Worm (Caenorhabditis elegans) whole organism, young adult: ENCODE results near the gene C43H6.12.

Experiments
- B0019.2 ChIP-seq: fragments of 200-800 bp; sonication (Bioruptor generic); conservative IDR thresholded peaks from 2 replicates; pipeline ENCODE4 v1.3.6; 2022; ENCODE audit warnings: missing genetic modification reagents, missing genetic modification characterization, missing compliant biosample characterization
- C06A6.2 ChIP-seq: fragments of 200-800 bp; sonication (Bioruptor generic); conservative IDR thresholded peaks from 2 replicates; pipeline ENCODE4 v1.3.6; 2022; ENCODE audit warnings: missing genetic modification characterization, missing compliant biosample characterization
- F10E7.11 ChIP-seq: sonication (generic microtip); optimal IDR thresholded peaks from 2 replicates; lab custom pipeline; 2017; ENCODE audit warnings: mild to moderate bottlenecking, missing genetic modification characterization, moderate library complexity, missing compliant biosample characterization
- F39B2.1 ChIP-seq: fragments of 200-800 bp; sonication (Bioruptor generic); IDR thresholded peaks from 2 replicates; pipeline ENCODE4 v1.3.6; 2022; ENCODE audit warnings: missing genetic modification reagents, missing genetic modification characterization, missing compliant biosample characterization
- F49E8.2 ChIP-seq: sonication (generic microtip); optimal IDR thresholded peaks from 3 replicates; lab custom pipeline; 2017; ENCODE audit warnings: missing genetic modification characterization, mild to moderate bottlenecking, missing compliant biosample characterization, antibody characterized with exemption, moderate library complexity; ENCODE audit not compliant: insufficient read depth
- F52B5.7 ChIP-seq: sonication (generic microtip); optimal IDR thresholded peaks from 2 replicates; lab custom pipeline; 2016; ENCODE audit warnings: mild to moderate bottlenecking, missing genetic modification characterization, missing compliant biosample characterization
- F57C9.4 ChIP-seq: sonication (generic microtip); optimal IDR thresholded peaks from 2 replicates; lab custom pipeline; 2017; ENCODE audit warnings: mild to moderate bottlenecking, missing genetic modification characterization, missing compliant biosample characterization
- K11D2.4 ChIP-seq: fragments of 200-800 bp; sonication (Bioruptor generic); IDR thresholded peaks from 2 replicates; pipeline ENCODE4 v1.3.6; 2022; ENCODE audit warnings: missing genetic modification reagents, missing genetic modification characterization, missing compliant biosample characterization
- K12H6.12 ChIP-seq: fragments of 200-800 bp; sonication (Bioruptor generic); optimal IDR thresholded peaks from 2 replicates; lab custom pipeline; 2018; ENCODE audit warnings: mild to moderate bottlenecking, missing genetic modification characterization, missing compliant biosample characterization
- Y53G8AR.9 ChIP-seq: fragments of 200-800 bp; sonication (Bioruptor generic); conservative IDR thresholded peaks from 2 replicates; pipeline ENCODE4 v1.3.6; 2022; ENCODE audit warnings: missing genetic modification reagents, missing genetic modification characterization, missing compliant biosample characterization
- Y79H2A.3 ChIP-seq: fragments of 200-800 bp; sonication (Bioruptor generic); conservative IDR thresholded peaks from 2 replicates; pipeline ENCODE4 v1.3.6; 2022; ENCODE audit warnings: missing genetic modification reagents, missing genetic modification characterization, missing compliant biosample characterization
- aptf-2 ChIP-seq: fragments of 200-800 bp; sonication (Bioruptor generic); conservative IDR thresholded peaks from 2 replicates; pipeline ENCODE4 v1.3.6; 2022; ENCODE audit warnings: missing genetic modification reagents, missing genetic modification characterization, missing compliant biosample characterization
- athp-1 ChIP-seq: sonication (generic microtip); optimal IDR thresholded peaks from 2 replicates; lab custom pipeline; 2017; ENCODE audit warnings: mild to moderate bottlenecking, missing genetic modification characterization, missing compliant biosample characterization
- attf-5 ChIP-seq: fragments of 200-800 bp; sonication (Bioruptor generic); optimal IDR thresholded peaks from 2 replicates; lab custom pipeline; 2018; ENCODE audit warnings: mild to moderate bottlenecking, missing genetic modification characterization, missing compliant biosample characterization
- cebp-2 ChIP-seq: fragments of 200-800 bp; sonication (Bioruptor generic); IDR thresholded peaks from 2 replicates; pipeline ENCODE4 v1.3.6; 2022; ENCODE audit warnings: missing genetic modification characterization, missing compliant biosample characterization
- ceh-100 ChIP-seq: fragments of 200-800 bp; sonication (Bioruptor generic); IDR thresholded peaks from 2 replicates; pipeline ENCODE4 v1.3.6; 2022; ENCODE audit warnings: missing genetic modification reagents, missing genetic modification characterization, missing compliant biosample characterization
- ceh-58 ChIP-seq: fragments of 200-800 bp; sonication (Bioruptor generic); IDR thresholded peaks from 2 replicates; pipeline ENCODE4 v1.3.6; 2022; ENCODE audit warnings: missing genetic modification characterization, missing compliant biosample characterization
- chd-7 ChIP-seq: sonication (generic microtip); optimal IDR thresholded peaks from 2 replicates; lab custom pipeline; 2016; ENCODE audit warnings: mild to moderate bottlenecking, missing genetic modification characterization, moderate library complexity, missing compliant biosample characterization
- die-1 ChIP-seq: sonication (generic microtip); optimal IDR thresholded peaks from 2 replicates; lab custom pipeline; 2016; ENCODE audit warnings: missing genotype, mild to moderate bottlenecking, missing genetic modification characterization, missing compliant biosample characterization
- dox-1 ChIP-seq: fragments of 200-800 bp; sonication (Bioruptor generic); IDR thresholded peaks from 2 replicates; pipeline ENCODE4 v1.3.6; 2022; ENCODE audit warnings: missing genetic modification reagents, missing genetic modification characterization, missing compliant biosample characterization
- dpl-1 ChIP-seq: fragments of 150-350 bp; optimal IDR thresholded peaks from 2 replicates; lab custom pipeline; 2014; ENCODE audit warnings: missing biosample characterization, missing genetic modification reagents, missing genetic modification characterization
- efl-1 ChIP-seq: fragments of 150-350 bp; optimal IDR thresholded peaks from 2 replicates; lab custom pipeline; 2014; ENCODE audit warnings: missing biosample characterization, missing genetic modification reagents, missing genetic modification characterization
- egl-44 ChIP-seq: fragments of 200-800 bp; sonication (Bioruptor generic); IDR thresholded peaks from 2 replicates; pipeline ENCODE4 v1.3.6; 2022; ENCODE audit warnings: missing genetic modification reagents, missing genetic modification characterization, missing compliant biosample characterization
- egrh-3 ChIP-seq: fragments of 200-800 bp; sonication (Bioruptor generic); IDR thresholded peaks from 2 replicates; pipeline ENCODE4 v1.3.6; 2022; ENCODE audit warnings: missing genetic modification reagents, missing genetic modification characterization, missing compliant biosample characterization
- ekl-4 ChIP-seq: fragments of 200-800 bp; sonication (Bioruptor generic); IDR thresholded peaks from 2 replicates; pipeline ENCODE4 v1.3.6; 2022; ENCODE audit warnings: missing genetic modification reagents, missing genetic modification characterization, missing compliant biosample characterization
- ets-4 ChIP-seq: fragments of 200-800 bp; sonication (Bioruptor generic); optimal IDR thresholded peaks from 2 replicates; lab custom pipeline; 2018; ENCODE audit warnings: mild to moderate bottlenecking, missing genetic modification characterization, missing compliant biosample characterization
- fkh-3 ChIP-seq: sonication (generic microtip); optimal IDR thresholded peaks from 2 replicates; lab custom pipeline; 2016; ENCODE audit warnings: mild to moderate bottlenecking, missing genetic modification characterization, missing compliant biosample characterization
- gei-17 ChIP-seq: fragments of 200-800 bp; sonication (Bioruptor generic); optimal IDR thresholded peaks from 2 replicates; lab custom pipeline; 2018; ENCODE audit warnings: mild to moderate bottlenecking, missing genetic modification characterization, missing compliant biosample characterization
- hsf-1 ChIP-seq: fragments of 200-800 bp; sonication (Bioruptor generic); IDR thresholded peaks from 2 replicates; pipeline ENCODE4 v1.3.6; 2022; ENCODE audit warnings: missing genetic modification reagents, missing genetic modification characterization, missing compliant biosample characterization
- lag-1 ChIP-seq: fragments of 200-800 bp; sonication (Bioruptor generic); IDR thresholded peaks from 2 replicates; pipeline ENCODE4 v1.3.6; 2022; ENCODE audit warnings: missing genetic modification reagents, missing genetic modification characterization, missing compliant biosample characterization
- lin-26 ChIP-seq: fragments of 200-800 bp; sonication (Bioruptor generic); IDR thresholded peaks from 2 replicates; pipeline ENCODE4 v1.3.6; 2022; ENCODE audit warnings: missing genetic modification reagents, missing genetic modification characterization, missing compliant biosample characterization
- lin-40 ChIP-seq: sonication (generic microtip); optimal IDR thresholded peaks from 2 replicates; lab custom pipeline; 2016; ENCODE audit warnings: missing genetic modification characterization, mild to moderate bottlenecking, missing compliant biosample characterization, missing genotype, missing genetic modification reagents
- lsl-1 ChIP-seq: fragments of 200-800 bp; sonication (Bioruptor generic); optimal IDR thresholded peaks from 2 replicates; lab custom pipeline; 2018; ENCODE audit warnings: mild to moderate bottlenecking, missing genetic modification characterization, moderate library complexity, missing compliant biosample characterization
- madf-3 ChIP-seq: fragments of 200-800 bp; sonication (Bioruptor generic); IDR thresholded peaks from 2 replicates; pipeline ENCODE4 v1.3.6; 2022; ENCODE audit warnings: missing genetic modification reagents, missing genetic modification characterization, missing compliant biosample characterization
- mxl-1 ChIP-seq: sonication (generic microtip); optimal IDR thresholded peaks from 2 replicates; lab custom pipeline; 2016; ENCODE audit warnings: missing genetic modification characterization, missing compliant biosample characterization
- nhr-90 ChIP-seq: sonication (generic microtip); optimal IDR thresholded peaks from 2 replicates; lab custom pipeline; 2016; ENCODE audit warnings: missing genotype, mild to moderate bottlenecking, missing genetic modification characterization, missing compliant biosample characterization
- pbrm-1 ChIP-seq: fragments of 200-800 bp; sonication (Bioruptor generic); IDR thresholded peaks from 2 replicates; pipeline ENCODE4 v1.3.6; 2022; ENCODE audit warnings: missing genetic modification reagents, missing genetic modification characterization, missing compliant biosample characterization
- rec-8 ChIP-seq, 2 experiments: sonication (generic microtip); optimal IDR thresholded peaks; 2 replicates each; lab custom pipeline; 2016; ENCODE audit warnings: mild to moderate bottlenecking in 2 of 2, missing genetic modification characterization in 2 of 2, missing genetic modification reagents in 2 of 2, missing genotype in 2 of 2, missing biosample characterization in 1 of 2, missing compliant biosample characterization in 1 of 2, moderate library complexity in 1 of 2
- sdz-38 ChIP-seq: sonication (generic microtip); optimal IDR thresholded peaks from 2 replicates; lab custom pipeline; 2016; ENCODE audit warnings: missing genotype, missing genetic modification characterization, missing compliant biosample characterization
- snpc-1.1 ChIP-seq: sonication (generic microtip); optimal IDR thresholded peaks from 2 replicates; lab custom pipeline; 2017; ENCODE audit warnings: missing genetic modification characterization, mild to moderate bottlenecking, missing compliant biosample characterization, antibody characterized with exemption, moderate library complexity, missing genotype, missing genetic modification reagents; ENCODE audit not compliant: insufficient read depth
- snpc-3.4 ChIP-seq: sonication (generic microtip); optimal IDR thresholded peaks from 2 replicates; lab custom pipeline; 2017; ENCODE audit warnings: missing genetic modification characterization, mild to moderate bottlenecking, missing compliant biosample characterization, antibody characterized with exemption, moderate library complexity, missing genotype, missing genetic modification reagents
- snpc-4 ChIP-seq, 5 experiments: fragments of 150-350 bp in 1 of 5; sonication (generic microtip) in 4 of 5; optimal IDR thresholded peaks; 2 replicates each; lab custom pipeline; 2014 to 2018; ENCODE audit warnings: missing genetic modification characterization in 5 of 5, missing biosample characterization in 3 of 5, antibody characterized with exemption in 2 of 5, mild to moderate bottlenecking in 2 of 5, missing compliant biosample characterization in 2 of 5, missing genotype in 2 of 5, moderate library complexity in 2 of 5, missing genetic modification reagents in 1 of 5
- sptf-2 ChIP-seq: fragments of 200-800 bp; sonication (Bioruptor generic); optimal IDR thresholded peaks from 2 replicates; lab custom pipeline; 2018; ENCODE audit warnings: mild to moderate bottlenecking, missing genetic modification characterization, missing compliant biosample characterization
- tbx-9 ChIP-seq: sonication (generic microtip); optimal IDR thresholded peaks from 2 replicates; lab custom pipeline; 2016; ENCODE audit warnings: borderline replicate concordance, missing genetic modification characterization, inconsistent platforms, missing compliant biosample characterization
- tlf-1 ChIP-seq: fragments of 200-800 bp; sonication (Bioruptor generic); optimal IDR thresholded peaks from 2 replicates; lab custom pipeline; 2018; ENCODE audit warnings: mild to moderate bottlenecking, missing genetic modification characterization, missing compliant biosample characterization
- xnd-1 ChIP-seq: sonication (generic microtip); optimal IDR thresholded peaks from 2 replicates; lab custom pipeline; 2016; ENCODE audit warnings: missing genotype, missing genetic modification reagents, missing genetic modification characterization, missing compliant biosample characterization
- ztf-3 ChIP-seq: fragments of 200-800 bp; sonication (Bioruptor generic); optimal IDR thresholded peaks from 2 replicates; lab custom pipeline; 2018; ENCODE audit warnings: mild to moderate bottlenecking, missing genetic modification characterization, missing compliant biosample characterization
- ztf-6 ChIP-seq: fragments of 200-800 bp; sonication (Bioruptor generic); IDR thresholded peaks from 2 replicates; pipeline ENCODE4 v1.3.6; 2022; ENCODE audit warnings: missing genetic modification reagents, missing genetic modification characterization, missing compliant biosample characterization

The C43H6.12 gene

DNA sequence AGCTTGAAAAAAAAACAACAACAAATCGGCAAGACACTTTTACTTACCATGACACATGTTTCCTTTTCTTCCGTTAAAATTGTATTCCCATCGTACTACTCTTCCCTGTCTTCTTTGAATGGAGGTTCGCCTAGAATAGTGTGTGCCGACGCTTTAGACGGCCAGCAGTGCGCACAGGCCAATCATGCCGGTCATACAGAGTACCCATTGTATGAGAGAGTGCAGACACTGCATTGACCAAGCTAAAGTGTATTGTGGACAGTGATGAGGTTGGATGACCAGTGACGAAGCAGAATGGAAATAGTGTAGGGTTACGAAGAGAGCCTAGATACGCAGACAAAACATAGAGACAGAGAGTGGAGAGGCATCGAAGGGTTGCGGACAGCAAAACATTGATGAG lies 7.5 kb upstream of the C43H6.12 start, which contains the start of gene dhhc-9:
dhhc-9 (minus strand) TSS at position 154 of the 400 bp plus-strand sequence.
- TF ChIP-seq ets-4 (GFP tag; lab: Kevin White, UChicago) (no peak), hsf-1 (GFP tag; lab: Robert Waterston, UW) (no peak), gei-17 (GFP tag; lab: Kevin White, UChicago) (peak; percentile 52), K11D2.4 (GFP tag; lab: Robert Waterston, UW) (0 out of 2 replicates have a peak, but pooled peaks have one; percentile 40), C06A6.2 (GFP tag; lab: Robert Waterston, UW) (peak; percentile 19; the same call in 1 of the 2 replicates), attf-5 (GFP tag; lab: Kevin White, UChicago) (no peak), sdz-38 (tag; lab: Kevin White, UChicago) (no peak), lag-1 (GFP tag; lab: Robert Waterston, UW) (no peak), dox-1 (GFP tag; lab: Robert Waterston, UW) (0 out of 2 replicates have a peak, but pooled peaks have one; percentile 62), egl-44 (GFP tag; lab: Robert Waterston, UW) (0 out of 2 replicates have a peak, but pooled peaks have one; percentile 35), egrh-3 (GFP tag; lab: Robert Waterston, UW) (no peak), rec-8 (tag; optimal IDR thresholded peaks at IDR 0.05; lab: Kevin White, UChicago) (no peak), lin-26 (GFP tag; lab: Robert Waterston, UW) (no peak), snpc-4 (GFP tag; optimal IDR thresholded peaks at IDR 0.05; lab: Kevin White, UChicago) (no peak), snpc-4 (tag; optimal IDR thresholded peaks at IDR 0.05; lab: Kevin White, UChicago) (peak in 1 of 4 experiments; percentile 7), ceh-58 (GFP tag; lab: Robert Waterston, UW) (no peak), xnd-1 (tag; lab: Kevin White, UChicago) (no peak), F39B2.1 (GFP tag; lab: Robert Waterston, UW) (no peak), tlf-1 (GFP tag; lab: Kevin White, UChicago) (no peak), F52B5.7 (tag; lab: Kevin White, UChicago) (no peak), cebp-2 (GFP tag; lab: Robert Waterston, UW) (no peak), Y53G8AR.9 (GFP tag; lab: Robert Waterston, UW) (no peak), lsl-1 (GFP tag; lab: Kevin White, UChicago) (no peak), mxl-1 (tag; lab: Kevin White, UChicago) (no peak), sptf-2 (GFP tag; lab: Kevin White, UChicago) (no peak), fkh-3 (no peak), K12H6.12 (tag; lab: Kevin White, UChicago) (peak; percentile 27), dpl-1 (GFP tag; lab: Kevin White, UChicago) (no peak), chd-7 (tag; lab: Kevin White, UChicago) (no peak), nhr-90 (tag; lab: Kevin White, UChicago) (no peak), ceh-100 (GFP tag; lab: Robert Waterston, UW) (no peak), F57C9.4 (tag; lab: Kevin White, UChicago) (no peak), ztf-6 (GFP tag; lab: Robert Waterston, UW) (no peak), F10E7.11 (no peak), ztf-3 (GFP tag; lab: Kevin White, UChicago) (no peak), madf-3 (GFP tag; lab: Robert Waterston, UW) (no peak), ekl-4 (GFP tag; lab: Robert Waterston, UW) (no peak), athp-1 (tag; lab: Kevin White, UChicago) (no peak), snpc-3.4 (no peak), pbrm-1 (GFP tag; lab: Robert Waterston, UW) (no peak), efl-1 (GFP tag; lab: Kevin White, UChicago) (no peak), die-1 (tag; lab: Kevin White, UChicago) (no peak), lin-40 (tag; lab: Kevin White, UChicago) (peak; percentile 66), tbx-9 (tag; lab: Kevin White, UChicago) (no peak), aptf-2 (GFP tag; lab: Robert Waterston, UW) (no peak), snpc-1.1 (tag; lab: Kevin White, UChicago) (no peak), F49E8.2 (no peak), B0019.2 (GFP tag; lab: Robert Waterston, UW) (no peak), Y79H2A.3 (GFP tag; lab: Robert Waterston, UW) (no peak)
